Worm (Caenorhabditis elegans) whole organism, L3 larva: Measurements from ENCODE around the gene sre-32.

Experiments
- daf-12 ChIP-seq: fragments of 150-350 bp; optimal IDR thresholded peaks from 2 replicates; lab custom pipeline; 2014; ENCODE audit warnings: missing biosample characterization, missing genetic modification reagents, missing genetic modification characterization
- fkh-2 ChIP-seq: fragments of 150-350 bp; optimal IDR thresholded peaks from 2 replicates; lab custom pipeline; 2014; ENCODE audit warnings: missing biosample characterization, missing genetic modification reagents, missing genetic modification characterization
- unc-62 ChIP-seq: fragments of 150-350 bp; sonication (generic microtip); optimal IDR thresholded peaks from 4 replicates; lab custom pipeline; 2014; ENCODE audit warnings: missing biosample characterization, missing genetic modification reagents, missing genetic modification characterization
- zag-1 ChIP-seq: fragments of 150-350 bp; optimal IDR thresholded peaks from 2 replicates; lab custom pipeline; 2014; ENCODE audit warnings: missing biosample characterization, missing genetic modification characterization

DNA sequence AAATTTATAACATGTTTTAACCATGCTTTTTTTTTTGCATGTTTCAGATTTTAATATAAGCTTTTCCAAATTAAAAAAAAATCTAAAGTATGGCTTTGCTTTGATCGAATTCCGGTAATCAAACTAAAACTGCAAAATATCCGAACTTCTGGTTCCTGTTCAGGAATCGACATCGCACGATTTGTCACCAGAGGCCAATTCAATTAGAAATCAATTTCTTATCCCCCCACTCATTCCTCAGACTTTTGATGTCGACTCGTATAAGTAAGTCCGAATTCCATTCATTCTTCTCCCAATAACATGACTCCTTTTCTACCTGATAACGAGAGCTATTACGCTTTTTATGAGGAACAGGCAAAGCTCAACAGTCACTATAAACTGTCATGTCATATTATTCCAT lies 8.3 kb downstream of the sre-32 start, which contains the start of gene srh-27:
- TF ChIP-seq fkh-2 (tag; lab: Kevin White, UChicago) = no peak
- TF ChIP-seq daf-12 (tag; lab: Kevin White, UChicago) = no peak
- TF ChIP-seq zag-1 = no peak
- no peak for TF ChIP-seq unc-62 (GFP tag; lab: Kevin White, UChicago)
